Worm (Caenorhabditis elegans) whole organism, mixed stage, embryonic: ENCODE data around the gene far-5.
A peak's percentile ranks its signal among the peaks of the same experiment; 100 is the strongest.

Experiments used
- M03D4.4 ChIP-seq: sonication (generic microtip); optimal IDR thresholded peaks from 2 replicates; lab custom pipeline; 2017; ENCODE audit warnings: mild to moderate bottlenecking, missing genetic modification characterization, missing compliant biosample characterization
- bed-3 ChIP-seq: fragments of 200-800 bp; sonication (Bioruptor generic); optimal IDR thresholded peaks from 3 replicates; lab custom pipeline; 2018; ENCODE audit warnings: mild to moderate bottlenecking, missing genetic modification characterization, moderate library complexity, missing compliant biosample characterization
- blmp-1 ChIP-seq: fragments of 150-350 bp; optimal IDR thresholded peaks from 2 replicates; lab custom pipeline; 2014; ENCODE audit warnings: missing biosample characterization, missing genetic modification characterization
- ceh-43 ChIP-seq: fragments of 200-800 bp; sonication (Bioruptor generic); optimal IDR thresholded peaks from 2 replicates; lab custom pipeline; 2018; ENCODE audit warnings: mild to moderate bottlenecking, missing genetic modification characterization, moderate library complexity, missing compliant biosample characterization
- ceh-83 ChIP-seq: fragments of 200-800 bp; sonication (Bioruptor generic); optimal IDR thresholded peaks from 2 replicates; lab custom pipeline; 2018; ENCODE audit warnings: mild to moderate bottlenecking, missing genetic modification characterization, missing compliant biosample characterization
- ces-1 ChIP-seq: fragments of 150-350 bp; optimal IDR thresholded peaks from 2 replicates; lab custom pipeline; 2014; ENCODE audit warnings: missing biosample characterization, missing genetic modification reagents, missing genetic modification characterization
- cnd-1 ChIP-seq: fragments of 200-800 bp; sonication (Bioruptor generic); optimal IDR thresholded peaks from 2 replicates; lab custom pipeline; 2018; ENCODE audit warnings: mild to moderate bottlenecking, missing genetic modification characterization, missing compliant biosample characterization
- drap-1 ChIP-seq: fragments of 200-800 bp; sonication (Bioruptor generic); optimal IDR thresholded peaks from 3 replicates; lab custom pipeline; 2018; ENCODE audit warnings: mild to moderate bottlenecking, missing genetic modification characterization, missing compliant biosample characterization
- elt-1 ChIP-seq: sonication (generic microtip); optimal IDR thresholded peaks from 2 replicates; lab custom pipeline; 2017; ENCODE audit warnings: missing genetic modification characterization, mild to moderate bottlenecking, missing compliant biosample characterization, antibody characterized with exemption, moderate library complexity, borderline replicate concordance; ENCODE audit not compliant: insufficient read depth
- ham-2 ChIP-seq: fragments of 200-800 bp; sonication (Bioruptor generic); optimal IDR thresholded peaks from 2 replicates; lab custom pipeline; 2018; ENCODE audit warnings: mild to moderate bottlenecking, missing genetic modification characterization, missing compliant biosample characterization
- hlh-1 ChIP-seq: fragments of 150-350 bp; optimal IDR thresholded peaks from 2 replicates; lab custom pipeline; 2014; ENCODE audit warnings: missing biosample characterization, missing genetic modification reagents, missing genetic modification characterization
- lin-13 ChIP-seq: fragments of 150-350 bp; optimal IDR thresholded peaks from 2 replicates; lab custom pipeline; 2014; ENCODE audit warnings: missing biosample characterization, missing genetic modification characterization
- lin-32 ChIP-seq: fragments of 200-800 bp; sonication (Bioruptor generic); optimal IDR thresholded peaks from 2 replicates; lab custom pipeline; 2018; ENCODE audit warnings: mild to moderate bottlenecking, missing genetic modification characterization, missing compliant biosample characterization
- lsy-2 ChIP-seq: fragments of 150-350 bp; optimal IDR thresholded peaks from 2 replicates; lab custom pipeline; 2014; ENCODE audit warnings: missing biosample characterization, missing genetic modification characterization
- mep-1 ChIP-seq: fragments of 150-350 bp; optimal IDR thresholded peaks from 2 replicates; lab custom pipeline; 2017; ENCODE audit warnings: missing biosample characterization, missing genetic modification reagents, missing genetic modification characterization, inconsistent platforms
- nhr-12 ChIP-seq: fragments of 150-350 bp; optimal IDR thresholded peaks from 2 replicates; lab custom pipeline; 2014; ENCODE audit warnings: missing biosample characterization, missing genetic modification characterization
- nhr-2 ChIP-seq: fragments of 150-350 bp; optimal IDR thresholded peaks from 2 replicates; lab custom pipeline; 2014; ENCODE audit warnings: missing biosample characterization, missing genetic modification characterization
- nhr-237 ChIP-seq: fragments of 150-350 bp; optimal IDR thresholded peaks from 2 replicates; lab custom pipeline; 2014; ENCODE audit warnings: missing biosample characterization, missing genetic modification characterization
- nhr-28 ChIP-seq: fragments of 150-350 bp; optimal IDR thresholded peaks from 2 replicates; lab custom pipeline; 2014; ENCODE audit warnings: missing biosample characterization, missing genetic modification characterization
- nhr-76 ChIP-seq: sonication (generic microtip); optimal IDR thresholded peaks from 2 replicates; lab custom pipeline; 2017; ENCODE audit warnings: missing biosample characterization, missing genetic modification characterization
- pha-4 ChIP-seq: fragments of 150-350 bp; optimal IDR thresholded peaks from 2 replicates; lab custom pipeline; 2018; ENCODE audit warnings: missing biosample characterization, missing genetic modification reagents, missing genetic modification characterization
- sem-2 ChIP-seq: fragments of 200-800 bp; sonication (Bioruptor generic); optimal IDR thresholded peaks from 2 replicates; lab custom pipeline; 2018; ENCODE audit warnings: mild to moderate bottlenecking, missing genetic modification characterization, missing compliant biosample characterization
- sptf-1 ChIP-seq: sonication (generic microtip); optimal IDR thresholded peaks from 2 replicates; lab custom pipeline; 2017; ENCODE audit warnings: mild to moderate bottlenecking, missing genetic modification characterization, moderate library complexity, missing compliant biosample characterization
- tbx-8 ChIP-seq: fragments of 200-800 bp; sonication (Bioruptor generic); optimal IDR thresholded peaks from 2 replicates; lab custom pipeline; 2018; ENCODE audit warnings: mild to moderate bottlenecking, missing genetic modification characterization, moderate library complexity, missing compliant biosample characterization
- unc-120 ChIP-seq: sonication (generic microtip); optimal IDR thresholded peaks from 2 replicates; lab custom pipeline; 2017; ENCODE audit warnings: missing genetic modification characterization, missing compliant biosample characterization; ENCODE audit not compliant: poor library complexity, severe bottlenecking
- unc-39 ChIP-seq: fragments of 150-350 bp; optimal IDR thresholded peaks from 2 replicates; lab custom pipeline; 2014; ENCODE audit warnings: missing biosample characterization, missing genetic modification characterization
- unc-62 ChIP-seq: fragments of 150-350 bp; optimal IDR thresholded peaks from 2 replicates; lab custom pipeline; 2014; ENCODE audit warnings: missing biosample characterization, missing genetic modification reagents, missing genetic modification characterization
- ztf-11 ChIP-seq: fragments of 150-350 bp; optimal IDR thresholded peaks from 2 replicates; lab custom pipeline; 2014; ENCODE audit warnings: missing biosample characterization, missing genetic modification characterization

Gene far-5

ce11 chrV:12995269-12995668 lies at the start of gene far-5:
far-5 (plus strand) TSS chrV:12995569.
- TF ChIP-seq nhr-76 (tag; lab: Kevin White, UChicago) (no peak), nhr-12 (tag; lab: Kevin White, UChicago) (no peak), sptf-1 (no peak), unc-39 (tag; lab: Kevin White, UChicago) (no peak), unc-62 (no peak), cnd-1 (tag; lab: Kevin White, UChicago) (no peak), lin-13 (tag; lab: Kevin White, UChicago) (no peak), nhr-2 (tag; lab: Kevin White, UChicago) (no peak), sem-2 (GFP tag; lab: Kevin White, UChicago) (no peak), lin-32 (GFP tag; lab: Kevin White, UChicago) (no peak), blmp-1 (tag; lab: Kevin White, UChicago) (no peak), pha-4 (tag; lab: Kevin White, UChicago) (no peak), ham-2 (GFP tag; lab: Kevin White, UChicago) (no peak), tbx-8 (GFP tag; lab: Kevin White, UChicago) (no peak), lsy-2 (tag; lab: Kevin White, UChicago) (no peak), ceh-83 (GFP tag; lab: Kevin White, UChicago) (no peak), ztf-11 (tag; lab: Kevin White, UChicago) (no peak), bed-3 (GFP tag; lab: Kevin White, UChicago) (no peak)

ce11 chrV:12949607-12950006 lies 45.8 kb upstream of the far-5 start, which contains the start of gene T16G1.13:
T16G1.13 (plus strand) TSS chrV:12949907.
- TF ChIP-seq pha-4 (tag; lab: Kevin White, UChicago) = no peak
- TF ChIP-seq hlh-1 (tag; lab: Kevin White, UChicago) = no peak
- TF ChIP-seq M03D4.4 (tag; lab: Kevin White, UChicago) = no peak
- no peak for TF ChIP-seq sptf-1
- no peak for TF ChIP-seq blmp-1 (tag; lab: Kevin White, UChicago)
- TF ChIP-seq unc-39 (tag; lab: Kevin White, UChicago) = no peak
- no peak for TF ChIP-seq lin-13 (tag; lab: Kevin White, UChicago)
- TF ChIP-seq lsy-2 (tag; lab: Kevin White, UChicago) = no peak
- no peak for TF ChIP-seq nhr-237
- TF ChIP-seq nhr-76 (tag; lab: Kevin White, UChicago) = no peak
- TF ChIP-seq ham-2 (GFP tag; lab: Kevin White, UChicago) = no peak
- no peak for TF ChIP-seq ceh-43
- TF ChIP-seq bed-3 (GFP tag; lab: Kevin White, UChicago) = no peak

ce11 chrV:12950812-12951528 lies 44.4 kb upstream of the far-5 start, which contains the start of the genes T16G1.9 and T16G1.18:
T16G1.9 (minus strand) TSS chrV:12950862.
T16G1.18 (plus strand) TSS chrV:12951304.
- TF ChIP-seq mep-1 (tag; lab: Kevin White, UChicago) = peak; percentile 17
- TF ChIP-seq bed-3 (GFP tag; lab: Kevin White, UChicago) = no peak
- peak; percentile 11 for TF ChIP-seq pha-4 (tag; lab: Kevin White, UChicago)
- TF ChIP-seq nhr-237 = peak; percentile 12
- peak; percentile 14 for TF ChIP-seq lin-13 (tag; lab: Kevin White, UChicago)
- no peak for TF ChIP-seq lin-32 (GFP tag; lab: Kevin White, UChicago)
- peak; percentile 50 for TF ChIP-seq hlh-1 (tag; lab: Kevin White, UChicago)
- TF ChIP-seq ces-1 (GFP tag; lab: Kevin White, UChicago) = peak; percentile 90
- TF ChIP-seq, all 35 proteins: peak for 6

- TF ChIP-seq pha-4 (tag; lab: Kevin White, UChicago) = peak; percentile 8
- TF ChIP-seq drap-1 = no peak
- no peak for TF ChIP-seq unc-62
- no peak for TF ChIP-seq blmp-1 (tag; lab: Kevin White, UChicago)
These were observed 43.1 kb upstream of the far-5 start, which contains the start of gene pqn-68 for ce11 chrV:12952287-12952686. pqn-68 (plus strand) TSS chrV:12952636.

ce11 chrV:12953702-12954101 lies 41.7 kb upstream of the far-5 start, which contains the start of gene eif-3.K:
eif-3.K (plus strand) TSS chrV:12954002.
- TF ChIP-seq ham-2 (GFP tag; lab: Kevin White, UChicago) (no peak), unc-62 (no peak), ces-1 (GFP tag; lab: Kevin White, UChicago) (no peak), ceh-83 (GFP tag; lab: Kevin White, UChicago) (no peak), elt-1 (tag; lab: Kevin White, UChicago) (no peak), lin-32 (GFP tag; lab: Kevin White, UChicago) (no peak), ceh-43 (no peak), unc-120 (tag; lab: Kevin White, UChicago) (no peak), nhr-28 (no peak), sem-2 (GFP tag; lab: Kevin White, UChicago) (no peak), M03D4.4 (tag; lab: Kevin White, UChicago) (no peak), mep-1 (tag; lab: Kevin White, UChicago) (no peak), ztf-11 (tag; lab: Kevin White, UChicago) (no peak)
